Fruit fly (Drosophila melanogaster) whole organism, embryonic: Measurements from ENCODE around the gene alpha-Spec.

ENCODE experiments used
- Abd-B ChIP-seq: fragments of 200-800 bp; sonication (Bioruptor generic); optimal IDR thresholded peaks from 2 replicates; lab custom pipeline; 2018; ENCODE audit warnings: missing biosample characterization, mild to moderate bottlenecking, missing genetic modification characterization, moderate library complexity
- Aef1 ChIP-seq: fragments of 200-800 bp; sonication (Bioruptor generic); IDR thresholded peaks from 3 replicates; pipeline ENCODE4 v1.3.6; 2022; ENCODE audit warnings: missing biosample characterization, missing genetic modification characterization
- B-H2 ChIP-seq: fragments of 200-800 bp; sonication (Bioruptor generic); optimal IDR thresholded peaks from 2 replicates; lab custom pipeline; 2018; ENCODE audit warnings: missing biosample characterization, mild to moderate bottlenecking, missing genetic modification characterization
- Bdp1 ChIP-seq: fragments of 200-800 bp; sonication (Bioruptor generic); optimal IDR thresholded peaks from 3 replicates; lab custom pipeline; 2016; ENCODE audit warnings: missing biosample characterization, missing genetic modification characterization
- CG10462 ChIP-seq: fragments of 200-800 bp; sonication (Bioruptor generic); optimal IDR thresholded peaks from 2 replicates; lab custom pipeline; 2016; ENCODE audit warnings: missing biosample characterization, missing genetic modification characterization
- CG10959 ChIP-seq: fragments of 200-800 bp; sonication (Bioruptor generic); IDR thresholded peaks from 2 replicates; pipeline ENCODE4 v1.3.6; 2022; ENCODE audit warnings: missing biosample characterization, missing genetic modification characterization
- CG11560 ChIP-seq: fragments of 200-800 bp; sonication (Bioruptor generic); IDR thresholded peaks from 3 replicates; pipeline ENCODE4 v1.3.6; 2022; ENCODE audit warnings: missing biosample characterization, missing genetic modification characterization
- CG12659 ChIP-seq: fragments of 200-800 bp; sonication (Bioruptor generic); optimal IDR thresholded peaks from 3 replicates; lab custom pipeline; 2017; ENCODE audit warnings: mild to moderate bottlenecking, missing biosample characterization, missing genetic modification reagents, missing genetic modification characterization
- CG14860 ChIP-seq: fragments of 200-800 bp; sonication (Bioruptor generic); IDR thresholded peaks from 3 replicates; pipeline ENCODE4 v1.3.6; 2022; ENCODE audit warnings: missing biosample characterization, missing genetic modification characterization; ENCODE audit not compliant: partially characterized antibody
- CG15073 ChIP-seq: fragments of 200-800 bp; sonication (Bioruptor generic); optimal IDR thresholded peaks from 2 replicates; lab custom pipeline; 2016; ENCODE audit warnings: missing biosample characterization, missing genetic modification characterization
- CG1602 ChIP-seq: fragments of 200-800 bp; sonication (Bioruptor generic); optimal IDR thresholded peaks from 3 replicates; lab custom pipeline; 2016; ENCODE audit warnings: missing biosample characterization, missing genetic modification characterization
- CG17359 ChIP-seq: fragments of 200-800 bp; sonication (Bioruptor generic); optimal IDR thresholded peaks from 3 replicates; lab custom pipeline; 2018; ENCODE audit warnings: missing biosample characterization, mild to moderate bottlenecking, missing genetic modification characterization, moderate library complexity
- CG18599 ChIP-seq: fragments of 200-800 bp; sonication (Bioruptor generic); optimal IDR thresholded peaks from 3 replicates; lab custom pipeline; 2017; ENCODE audit warnings: missing biosample characterization, missing genetic modification characterization, mild to moderate bottlenecking, moderate library complexity, missing genetic modification reagents
- CG2116 ChIP-seq: fragments of 200-800 bp; sonication (Bioruptor generic); optimal IDR thresholded peaks from 3 replicates; lab custom pipeline; 2018; ENCODE audit warnings: missing biosample characterization, mild to moderate bottlenecking, missing genetic modification characterization
- CG2712 ChIP-seq: fragments of 200-800 bp; optimal IDR thresholded peaks from 3 replicates; lab custom pipeline; 2019; ENCODE audit warnings: missing biosample characterization, mild to moderate bottlenecking, missing genetic modification characterization, moderate library complexity
- CG4730 ChIP-seq: fragments of 200-800 bp; sonication (Bioruptor generic); IDR thresholded peaks from 2 replicates; pipeline ENCODE4 v1.3.6; 2022; ENCODE audit warnings: missing biosample characterization, missing genetic modification characterization
- CG5180 ChIP-seq: fragments of 200-800 bp; sonication (Bioruptor generic); optimal IDR thresholded peaks from 3 replicates; lab custom pipeline; 2017; ENCODE audit warnings: missing biosample characterization, missing genetic modification characterization, mild to moderate bottlenecking, moderate library complexity, missing genetic modification reagents
- CG6654 ChIP-seq: fragments of 200-800 bp; sonication (Bioruptor generic); optimal IDR thresholded peaks from 2 replicates; lab custom pipeline; 2017; ENCODE audit warnings: missing biosample characterization, mild to moderate bottlenecking, missing genetic modification characterization
- CG6765 ChIP-seq: fragments of 200-800 bp; sonication (Bioruptor generic); optimal IDR thresholded peaks from 3 replicates; lab custom pipeline; 2017; ENCODE audit warnings: missing biosample characterization, mild to moderate bottlenecking, missing genetic modification characterization
- ERR ChIP-seq: fragments of 200-800 bp; sonication (Bioruptor generic); optimal IDR thresholded peaks from 2 replicates; lab custom pipeline; 2016; ENCODE audit warnings: missing biosample characterization, missing genetic modification characterization
- Fer1 ChIP-seq: fragments of 200-800 bp; sonication (Bioruptor generic); optimal IDR thresholded peaks from 2 replicates; lab custom pipeline; 2017; ENCODE audit warnings: missing biosample characterization, mild to moderate bottlenecking, missing genetic modification characterization
- HLH4C ChIP-seq: fragments of 200-800 bp; sonication (Bioruptor generic); IDR thresholded peaks from 3 replicates; pipeline ENCODE4 v1.3.6; 2022; ENCODE audit warnings: missing biosample characterization, missing genetic modification characterization; ENCODE audit not compliant: partially characterized antibody
- HLH54F ChIP-seq: fragments of 200-800 bp; sonication (Bioruptor generic); optimal IDR thresholded peaks from 3 replicates; lab custom pipeline; 2016; ENCODE audit warnings: missing biosample characterization, missing genetic modification characterization
- NC2α ChIP-seq: fragments of 200-800 bp; sonication (Bioruptor generic); optimal IDR thresholded peaks from 2 replicates; lab custom pipeline; 2016; ENCODE audit warnings: missing biosample characterization, missing genetic modification characterization
- Nf-YB ChIP-seq: fragments of 200-800 bp; sonication (Bioruptor generic); optimal IDR thresholded peaks from 3 replicates; lab custom pipeline; 2019; ENCODE audit warnings: missing biosample characterization, mild to moderate bottlenecking, missing genetic modification characterization, moderate library complexity
- Nf-YC ChIP-seq: fragments of 200-800 bp; optimal IDR thresholded peaks from 3 replicates; lab custom pipeline; 2019; ENCODE audit warnings: missing biosample characterization, mild to moderate bottlenecking, missing genetic modification characterization, moderate library complexity
- Opbp ChIP-seq: fragments of 200-800 bp; sonication (Bioruptor generic); IDR thresholded peaks from 3 replicates; pipeline ENCODE4 v1.3.6; 2022; ENCODE audit warnings: missing biosample characterization, missing genetic modification characterization; ENCODE audit not compliant: partially characterized antibody
- Sin3A ChIP-seq: fragments of >200 bp; optimal IDR thresholded peaks from 2 replicates; lab custom pipeline; 2018
- Sry-δ ChIP-seq: fragments of 200-800 bp; sonication (Bioruptor generic); optimal IDR thresholded peaks from 2 replicates; lab custom pipeline; 2016; ENCODE audit warnings: missing biosample characterization, missing genetic modification characterization
- Stat92E ChIP-seq, 3 experiments: fragments of >200 bp in 2 of 3; fragments of 200-800 bp in 1 of 3; sonication (Bioruptor generic) in 1 of 3; optimal IDR thresholded peaks; 2 replicates each; lab custom pipeline; 2017 to 2019; ENCODE audit warnings: missing biosample characterization in 3 of 3, missing genetic modification characterization in 3 of 3, mild to moderate bottlenecking in 1 of 3, moderate library complexity in 1 of 3
- Vsx1 ChIP-seq: fragments of 200-800 bp; sonication (Bioruptor generic); optimal IDR thresholded peaks from 2 replicates; lab custom pipeline; 2017; ENCODE audit warnings: missing biosample characterization, mild to moderate bottlenecking, missing genetic modification characterization, missing genetic modification reagents
- Xrp1 ChIP-seq: fragments of 200-800 bp; sonication (Bioruptor generic); IDR thresholded peaks from 2 replicates; pipeline ENCODE4 v1.3.6; 2022; ENCODE audit warnings: missing biosample characterization, missing genetic modification characterization
- abd-A ChIP-seq: fragments of 200-800 bp; sonication (Bioruptor generic); optimal IDR thresholded peaks from 3 replicates; lab custom pipeline; 2019; ENCODE audit warnings: missing biosample characterization, mild to moderate bottlenecking, missing genetic modification characterization, moderate library complexity
- bab2 ChIP-seq: fragments of 200-800 bp; sonication (Bioruptor generic); optimal IDR thresholded peaks from 2 replicates; lab custom pipeline; 2016; ENCODE audit warnings: missing biosample characterization, missing genetic modification characterization
- ci ChIP-seq: fragments of 200-800 bp; sonication (Bioruptor generic); IDR thresholded peaks from 3 replicates; pipeline ENCODE4 v1.3.6; 2022; ENCODE audit warnings: missing biosample characterization, missing genetic modification characterization
- crol ChIP-seq: fragments of 200-800 bp; sonication (Bioruptor generic); IDR thresholded peaks from 2 replicates; pipeline ENCODE4 v1.3.6; 2022; ENCODE audit warnings: missing biosample characterization, missing genetic modification characterization
- cwo ChIP-seq: fragments of 200-800 bp; sonication (Bioruptor generic); optimal IDR thresholded peaks from 3 replicates; lab custom pipeline; 2017; ENCODE audit warnings: missing biosample characterization, missing genetic modification characterization, mild to moderate bottlenecking, moderate library complexity, missing genetic modification reagents
- dm ChIP-seq: fragments of 200-800 bp; sonication (Bioruptor generic); optimal IDR thresholded peaks from 3 replicates; lab custom pipeline; 2016; ENCODE audit warnings: missing biosample characterization, missing genetic modification characterization
- gfzf ChIP-seq: fragments of 200-800 bp; sonication (Bioruptor generic); optimal IDR thresholded peaks from 2 replicates; lab custom pipeline; 2016; ENCODE audit warnings: missing biosample characterization, mild to moderate bottlenecking, missing genetic modification characterization, moderate library complexity
- gsb ChIP-seq: fragments of 200-800 bp; sonication (Bioruptor generic); IDR thresholded peaks from 2 replicates; pipeline ENCODE4 v1.3.6; 2022; ENCODE audit warnings: missing biosample characterization, missing genetic modification characterization
- inv ChIP-seq: fragments of 200-800 bp; sonication (Bioruptor generic); IDR thresholded peaks from 2 replicates; pipeline ENCODE4 v1.3.6; 2022; ENCODE audit warnings: missing biosample characterization, missing genetic modification characterization; ENCODE audit not compliant: partially characterized antibody
- ken ChIP-seq: fragments of 200-800 bp; sonication (Bioruptor generic); IDR thresholded peaks from 3 replicates; pipeline ENCODE4 v1.3.6; 2022; ENCODE audit warnings: missing biosample characterization, missing genetic modification characterization
- lmd ChIP-seq: fragments of 200-800 bp; sonication (Bioruptor generic); IDR thresholded peaks from 2 replicates; pipeline ENCODE4 v1.3.6; 2022; ENCODE audit warnings: missing biosample characterization, missing genetic modification characterization
- peb ChIP-seq: fragments of 200-800 bp; sonication (Bioruptor generic); IDR thresholded peaks from 2 replicates; pipeline ENCODE4 v1.3.6; 2022; ENCODE audit warnings: missing biosample characterization, missing genetic modification characterization
- sens ChIP-seq: fragments of 200-800 bp; sonication (Bioruptor generic); peaks from one replicate; lab custom pipeline; 2016; ENCODE audit warnings: missing biosample characterization, missing genetic modification characterization
- slp2 ChIP-seq: fragments of 200-800 bp; sonication (Bioruptor generic); optimal IDR thresholded peaks from 2 replicates; lab custom pipeline; 2016; ENCODE audit warnings: missing biosample characterization, missing genetic modification characterization
- tna ChIP-seq: fragments of 200-800 bp; sonication (Bioruptor generic); IDR thresholded peaks from 2 replicates; pipeline ENCODE4 v1.3.6; 2022; ENCODE audit warnings: missing biosample characterization, missing genetic modification characterization; ENCODE audit not compliant: partially characterized antibody
- ttk ChIP-seq: fragments of 200-800 bp; sonication (Bioruptor generic); IDR thresholded peaks from 2 replicates; pipeline ENCODE4 v2.1.2; 2022; ENCODE audit warnings: missing biosample characterization, missing genetic modification characterization

The alpha-Spec gene

dm6 chr3L:1738375-1739328 is 56.5 kb downstream of the alpha-Spec start, which contains the start of gene Gk2 (continued):
- TF ChIP-seq CG4730 (GFP tag; lab: Robert Waterston, UW) (no peak), CG5180 (peak; percentile 6), Fer1 (GFP tag; lab: Kevin White, UChicago) (no peak), Vsx1 (GFP tag; lab: Kevin White, UChicago) (peak; percentile 10), NC2α (GFP tag; lab: Kevin White, UChicago) (no peak), Aef1 (no peak), CG2116 (GFP tag; lab: Kevin White, UChicago) (peak; percentile 78), lmd (GFP tag; lab: Robert Waterston, UW) (no peak), gsb (GFP tag; lab: Robert Waterston, UW) (no peak), Xrp1 (GFP tag; lab: Robert Waterston, UW) (0 out of 2 replicates have a peak, but pooled peaks have one; percentile 8), CG14860 (GFP tag; lab: Robert Waterston, UW) (peak; percentile 50), abd-A (tag; lab: Kevin White, UChicago) (peak; percentile 17), slp2 (GFP tag; lab: Kevin White, UChicago) (no peak), Sin3A (lab: Kevin White, UChicago) (peak; percentile 63), Stat92E (GFP tag; optimal IDR thresholded peaks at IDR 0.05; lab: Kevin White, UChicago) (no peak), HLH4C (GFP tag; lab: Robert Waterston, UW) (peak; percentile 66), ttk (GFP tag; lab: Robert Waterston, UW) (no peak), CG2712 (tag; lab: Kevin White, UChicago) (peak; percentile 2), CG10959 (GFP tag; lab: Robert Waterston, UW) (no peak), bab2 (no peak), Abd-B (GFP tag; lab: Kevin White, UChicago) (peak; percentile 44), CG6765 (GFP tag; lab: Kevin White, UChicago) (no peak), ERR (GFP tag; lab: Kevin White, UChicago) (no peak), ci (GFP tag; lab: Robert Waterston, UW) (peak; percentile 48), peb (GFP tag; lab: Robert Waterston, UW) (no peak), HLH54F (GFP tag; lab: Kevin White, UChicago) (no peak), B-H2 (GFP tag; lab: Kevin White, UChicago) (no peak), tna (GFP tag; lab: Robert Waterston, UW) (peak; percentile 50; the same call in 1 of the 2 replicates), Sry-δ (GFP tag; lab: Kevin White, UChicago) (peak; percentile 61), CG18599 (GFP tag; lab: Kevin White, UChicago) (no peak), sens (GFP tag; lab: Kevin White, UChicago) (peak; percentile 72), CG1602 (GFP tag; lab: Kevin White, UChicago) (no peak), CG11560 (tag; lab: Robert Waterston, UW) (peak; percentile 70; the same call in 2 of the 3 replicates), CG6654 (GFP tag; lab: Kevin White, UChicago) (no peak), crol (GFP tag; lab: Robert Waterston, UW) (peak; percentile 38; the same call in 1 of the 2 replicates), dm (GFP tag; lab: Kevin White, UChicago) (peak; percentile 35), CG17359 (tag; lab: Kevin White, UChicago) (no peak), CG12659 (peak; percentile 13), Bdp1 (no peak), Nf-YB (GFP tag; lab: Kevin White, UChicago) (peak; percentile 96), ken (no peak), CG15073 (no peak), Opbp (GFP tag; lab: Robert Waterston, UW) (0 out of 3 replicates have a peak, but pooled peaks have one; percentile 47), inv (GFP tag; lab: Robert Waterston, UW) (peak; percentile 27; the same call in 1 of the 2 replicates), CG10462 (GFP tag; lab: Kevin White, UChicago) (no peak), cwo (GFP tag; lab: Kevin White, UChicago) (peak; percentile 80), gfzf (GFP tag; lab: Kevin White, UChicago) (peak; percentile 90), Nf-YC (tag; lab: Kevin White, UChicago) (peak; percentile 96)
